Fruit fly (Drosophila melanogaster): ENCODE results near the gene CG32563.
A peak's percentile ranks its signal among the peaks of the same experiment; 100 is the strongest.

The CG32563 gene

DNA sequence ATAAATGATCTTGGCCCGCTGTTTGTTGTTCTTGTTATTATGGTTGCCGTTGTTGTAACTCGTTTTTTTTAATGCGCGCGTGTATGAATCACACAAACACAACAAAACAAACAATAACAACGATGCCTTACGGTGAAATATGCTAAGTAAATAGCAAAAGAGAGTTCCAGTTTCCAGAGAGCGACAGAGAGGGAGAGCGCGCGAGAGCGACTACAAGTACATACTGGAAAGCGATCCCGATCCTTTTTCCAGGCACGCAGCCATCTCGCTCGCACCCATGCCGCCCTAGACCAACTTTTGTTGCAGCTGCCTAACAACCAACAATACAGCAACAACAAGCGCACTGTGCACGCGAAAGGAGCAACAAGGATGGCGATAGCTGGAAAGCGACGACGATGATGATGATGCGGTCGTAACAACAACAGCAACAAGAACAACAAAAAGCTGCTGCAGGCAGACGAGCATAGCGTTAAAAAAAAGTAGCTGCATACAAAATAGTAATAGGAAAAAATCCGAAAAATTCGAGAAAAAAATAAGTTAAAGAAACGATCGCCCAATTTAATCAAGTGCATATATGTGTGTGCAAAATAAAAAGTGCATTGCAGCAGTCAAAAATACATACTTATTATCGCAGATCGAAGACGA, 47.7 kb upstream of the CG32563 start (continued):
- no peak for TF ChIP-seq Opbp (GFP tag; IDR thresholded peaks at IDR 0.05; ENCODE audit: partially characterized antibody)
- no peak for TF ChIP-seq emc (GFP tag; optimal IDR thresholded peaks at IDR 0.05)
- no peak for TF ChIP-seq Ets97D (GFP tag; optimal IDR thresholded peaks at IDR 0.05)
- no peak for TF ChIP-seq salm (tag; optimal IDR thresholded peaks at IDR 0.05)
- 0 out of 3 replicates have a peak, but pooled peaks have one; percentile 73 for TF ChIP-seq CG2199 (GFP tag; IDR thresholded peaks at IDR 0.05)
- no peak for TF ChIP-seq mld (GFP tag; IDR thresholded peaks at IDR 0.05; ENCODE audit: partially characterized antibody)
- TF ChIP-seq abd-A (tag; optimal IDR thresholded peaks at IDR 0.05), result no peak
- no peak for TF ChIP-seq CG7271 (tag; optimal IDR thresholded peaks at IDR 0.05)
- no peak for TF ChIP-seq CG7987 (GFP tag; optimal IDR thresholded peaks at IDR 0.05)
- TF ChIP-seq CG10654 (GFP tag; optimal IDR thresholded peaks at IDR 0.05), result no peak
- TF ChIP-seq zf30C (GFP tag; optimal IDR thresholded peaks at IDR 0.05), result no peak
- TF ChIP-seq row (GFP tag; IDR thresholded peaks at IDR 0.05), result no peak
- no peak for TF ChIP-seq bcd (GFP tag; optimal IDR thresholded peaks at IDR 0.05)
- TF ChIP-seq sima (GFP tag; optimal IDR thresholded peaks at IDR 0.05), result no peak
- no peak for TF ChIP-seq CG12104 (GFP tag; optimal IDR thresholded peaks at IDR 0.05)
- TF ChIP-seq jumu (GFP tag; optimal IDR thresholded peaks at IDR 0.05), result no peak
- 0 out of 2 replicates have a peak, but pooled peaks have one; percentile 36 for TF ChIP-seq CG10321 (GFP tag; IDR thresholded peaks at IDR 0.05)
- TF ChIP-seq GATAe (GFP tag; conservative IDR thresholded peaks at IDR 0.05), result no peak
- no peak for TF ChIP-seq B-H1 (GFP tag; IDR thresholded peaks at IDR 0.05)
- no peak for TF ChIP-seq CG8089 (GFP tag; optimal IDR thresholded peaks at IDR 0.05)
- no peak for TF ChIP-seq Eip74EF (GFP tag; optimal IDR thresholded peaks at IDR 0.05)
- no peak for TF ChIP-seq CG14710 (tag; optimal IDR thresholded peaks at IDR 0.05)
- TF ChIP-seq CG34422 (GFP tag; IDR thresholded peaks at IDR 0.05), result no peak
- peak; percentile 18; the same call in 1 of the 2 replicates for TF ChIP-seq chm (GFP tag; IDR thresholded peaks at IDR 0.05)
- TF ChIP-seq bowl (GFP tag; IDR thresholded peaks at IDR 0.05), result no peak
- no peak for TF ChIP-seq dati (GFP tag; IDR thresholded peaks at IDR 0.05)
- TF ChIP-seq HLH3B (GFP tag; IDR thresholded peaks at IDR 0.05), result no peak
- TF ChIP-seq pb (GFP tag; optimal IDR thresholded peaks at IDR 0.05), result no peak
- no peak for TF ChIP-seq CG5245 (GFP tag; optimal IDR thresholded peaks at IDR 0.05)
- TF ChIP-seq Dll (GFP tag; IDR thresholded peaks at IDR 0.05; ENCODE audit: partially characterized antibody), result no peak
- no peak for TF ChIP-seq lab (GFP tag; optimal IDR thresholded peaks at IDR 0.05)
- peak; percentile 2 for TF ChIP-seq CG3838 (GFP tag; optimal IDR thresholded peaks at IDR 0.05)
- no peak for TF ChIP-seq Pdp1 (GFP tag; optimal IDR thresholded peaks at IDR 0.05)
- TF ChIP-seq so (GFP tag; IDR thresholded peaks at IDR 0.05), result peak; percentile 23; the same call in 1 of the 3 replicates
- TF ChIP-seq odd (GFP tag; optimal IDR thresholded peaks at IDR 0.05), result no peak
- TF ChIP-seq HLHmδ (GFP tag; optimal IDR thresholded peaks at IDR 0.05), result no peak
- TF ChIP-seq sens (GFP tag), result peak; percentile 75
- peak; percentile 55 for TF ChIP-seq ac (GFP tag; optimal IDR thresholded peaks at IDR 0.05)
- no peak for TF ChIP-seq otp (GFP tag; IDR thresholded peaks at IDR 0.05)
- no peak for TF ChIP-seq CG15514 (GFP tag; optimal IDR thresholded peaks at IDR 0.05)
- no peak for TF ChIP-seq stwl (tag; optimal IDR thresholded peaks at IDR 0.05)
- no peak for TF ChIP-seq CG18764 (GFP tag; optimal IDR thresholded peaks at IDR 0.05)
- no peak for TF ChIP-seq cwo (GFP tag; optimal IDR thresholded peaks at IDR 0.05)
- TF ChIP-seq CG4404 (GFP tag; IDR thresholded peaks at IDR 0.05), result no peak
- TF ChIP-seq Ada2b (GFP tag; IDR thresholded peaks at IDR 0.05), result no peak
- no peak for TF ChIP-seq CG10274 (GFP tag; optimal IDR thresholded peaks at IDR 0.05)
- TF ChIP-seq CG6175 (GFP tag; IDR thresholded peaks at IDR 0.05), result no peak
- no peak for TF ChIP-seq pho (GFP tag; optimal IDR thresholded peaks at IDR 0.05)
- no peak for TF ChIP-seq Lim3 (GFP tag; IDR thresholded peaks at IDR 0.05)
- TF ChIP-seq stc (GFP tag; IDR thresholded peaks at IDR 0.05), result no peak
- no peak for TF ChIP-seq H2.0 (GFP tag; IDR thresholded peaks at IDR 0.05)
